Worm (Caenorhabditis elegans) whole organism, L4 larva: ENCODE results near the gene gop-3.

Experiments used
- R02D3.7 ChIP-seq: fragments of 150-350 bp; sonication (generic microtip); optimal IDR thresholded peaks from 3 replicates; lab custom pipeline; 2014; ENCODE audit warnings: missing biosample characterization, missing genetic modification characterization
- lin-15B ChIP-seq: fragments of 150-350 bp; sonication (generic microtip); optimal IDR thresholded peaks from 3 replicates; lab custom pipeline; 2014; ENCODE audit warnings: missing biosample characterization, missing genetic modification characterization
- mxl-3 ChIP-seq: fragments of 200-800 bp; sonication (Bioruptor generic); optimal IDR thresholded peaks from 2 replicates; lab custom pipeline; 2018; ENCODE audit warnings: mild to moderate bottlenecking, missing genetic modification characterization, missing compliant biosample characterization
- nhr-11 ChIP-seq: fragments of 150-350 bp; optimal IDR thresholded peaks from 2 replicates; lab custom pipeline; 2014; ENCODE audit warnings: missing biosample characterization, missing genetic modification characterization
- nhr-42 ChIP-seq: fragments of 200-800 bp; sonication (Bioruptor generic); IDR thresholded peaks from 2 replicates; pipeline ENCODE4 v1.3.6; 2022; ENCODE audit warnings: missing genetic modification characterization, missing compliant biosample characterization
- nhr-6 ChIP-seq: fragments of 150-350 bp; optimal IDR thresholded peaks from 2 replicates; lab custom pipeline; 2014; ENCODE audit warnings: missing biosample characterization, missing genetic modification characterization
- pha-4 ChIP-seq, 2 experiments: fragments of 150-350 bp in 1 of 2; fragments of 200-800 bp in 1 of 2; sonication (Bioruptor generic) in 1 of 2; IDR thresholded peaks in 1 of 2; optimal IDR thresholded peaks in 1 of 2; 2 replicates each; pipeline versions ENCODE4 v1.3.6 to Lab custom; 2014 to 2022; ENCODE audit warnings: missing genetic modification characterization in 2 of 2, missing genetic modification reagents in 2 of 2, missing biosample characterization in 1 of 2, missing compliant biosample characterization in 1 of 2

- TF ChIP-seq nhr-6 (tag; lab: Kevin White, UChicago), result no peak
- TF ChIP-seq mxl-3 (GFP tag; lab: Kevin White, UChicago), result no peak
- no peak for TF ChIP-seq R02D3.7 (tag; lab: Kevin White, UChicago)
- no peak for TF ChIP-seq nhr-42 (GFP tag; lab: Robert Waterston, UW)
- no peak for TF ChIP-seq lin-15B (tag; lab: Kevin White, UChicago)
- no peak for TF ChIP-seq nhr-11 (tag; lab: Kevin White, UChicago)
- TF ChIP-seq pha-4 (GFP tag; IDR thresholded peaks at IDR 0.05; lab: Robert Waterston, UW), result no peak
- TF ChIP-seq pha-4 (tag; optimal IDR thresholded peaks at IDR 0.05; lab: Kevin White, UChicago), result no peak
These were observed 50.4 kb downstream of the gop-3 start, which contains the start of gene pqe-1 for ce11 chrIII:5310940-5311339.
